Worm (Caenorhabditis elegans) whole organism, young adult: Measurements from ENCODE around the gene glb-14.

Source experiments
- B0261.1 ChIP-seq: sonication (generic microtip); optimal IDR thresholded peaks from 2 replicates; lab custom pipeline; 2016; ENCODE audit warnings: mild to moderate bottlenecking, missing genetic modification characterization, moderate library complexity, missing compliant biosample characterization
- B0336.3 ChIP-seq: fragments of 200-800 bp; sonication (Bioruptor generic); IDR thresholded peaks from 2 replicates; pipeline ENCODE4 v1.3.6; 2022; ENCODE audit warnings: missing genetic modification characterization, missing compliant biosample characterization
- D2030.7 ChIP-seq: fragments of 200-800 bp; sonication (Bioruptor generic); IDR thresholded peaks from 2 replicates; pipeline ENCODE4 v1.3.6; 2022; ENCODE audit warnings: missing genetic modification reagents, missing genetic modification characterization, missing compliant biosample characterization
- F37B4.10 ChIP-seq: fragments of 200-800 bp; sonication (Bioruptor generic); IDR thresholded peaks from 2 replicates; pipeline ENCODE4 v1.3.6; 2022; ENCODE audit warnings: missing genetic modification characterization, missing compliant biosample characterization
- F49E8.2 ChIP-seq: sonication (generic microtip); optimal IDR thresholded peaks from 3 replicates; lab custom pipeline; 2017; ENCODE audit warnings: missing genetic modification characterization, mild to moderate bottlenecking, missing compliant biosample characterization, antibody characterized with exemption, moderate library complexity; ENCODE audit not compliant: insufficient read depth
- F55B11.4 ChIP-seq: sonication (generic microtip); optimal IDR thresholded peaks from 2 replicates; lab custom pipeline; 2016; ENCODE audit warnings: missing compliant biosample characterization, missing genetic modification characterization, borderline replicate concordance; ENCODE audit not compliant: insufficient read depth
- F57A8.1 ChIP-seq: fragments of 200-800 bp; sonication (Bioruptor generic); optimal IDR thresholded peaks from 2 replicates; lab custom pipeline; 2018; ENCODE audit warnings: mild to moderate bottlenecking, missing genetic modification characterization, moderate library complexity, missing compliant biosample characterization
- F57C9.4 ChIP-seq: sonication (generic microtip); optimal IDR thresholded peaks from 2 replicates; lab custom pipeline; 2017; ENCODE audit warnings: mild to moderate bottlenecking, missing genetic modification characterization, missing compliant biosample characterization
- T07F8.4 ChIP-seq: sonication (generic microtip); optimal IDR thresholded peaks from 2 replicates; lab custom pipeline; 2016; ENCODE audit warnings: mild to moderate bottlenecking, missing genetic modification characterization, moderate library complexity, missing compliant biosample characterization
- Y79H2A.3 ChIP-seq: fragments of 200-800 bp; sonication (Bioruptor generic); conservative IDR thresholded peaks from 2 replicates; pipeline ENCODE4 v1.3.6; 2022; ENCODE audit warnings: missing genetic modification reagents, missing genetic modification characterization, missing compliant biosample characterization
- ZK185.1 ChIP-seq: sonication (generic microtip); optimal IDR thresholded peaks from 2 replicates; lab custom pipeline; 2016; ENCODE audit warnings: mild to moderate bottlenecking, missing genetic modification characterization, missing compliant biosample characterization; ENCODE audit not compliant: poor library complexity, severe bottlenecking
- ama-1 ChIP-seq, 3 experiments: fragments of 150-350 bp in 1 of 3; sonication (generic microtip) in 2 of 3; optimal IDR thresholded peaks; 2 replicates each; lab custom pipeline; 2014 to 2018; ENCODE audit warnings: missing biosample characterization in 2 of 3, missing genetic modification characterization in 2 of 3, missing genetic modification reagents in 2 of 3
- atf-7 ChIP-seq: sonication (generic microtip); optimal IDR thresholded peaks from 2 replicates; lab custom pipeline; 2017; ENCODE audit warnings: mild to moderate bottlenecking, missing genetic modification characterization, missing compliant biosample characterization
- attf-5 ChIP-seq: fragments of 200-800 bp; sonication (Bioruptor generic); optimal IDR thresholded peaks from 2 replicates; lab custom pipeline; 2018; ENCODE audit warnings: mild to moderate bottlenecking, missing genetic modification characterization, missing compliant biosample characterization
- bed-2 ChIP-seq: fragments of 200-800 bp; sonication (Bioruptor generic); IDR thresholded peaks from 2 replicates; pipeline ENCODE4 v1.3.6; 2022; ENCODE audit warnings: missing genetic modification reagents, missing genetic modification characterization, missing compliant biosample characterization
- ccch-3 ChIP-seq: fragments of 200-800 bp; sonication (Bioruptor generic); optimal IDR thresholded peaks from 2 replicates; lab custom pipeline; 2018; ENCODE audit warnings: mild to moderate bottlenecking, missing genetic modification characterization, missing compliant biosample characterization
- cebp-2 ChIP-seq: fragments of 200-800 bp; sonication (Bioruptor generic); IDR thresholded peaks from 2 replicates; pipeline ENCODE4 v1.3.6; 2022; ENCODE audit warnings: missing genetic modification characterization, missing compliant biosample characterization
- ceh-40 ChIP-seq: fragments of 200-800 bp; sonication (Bioruptor generic); IDR thresholded peaks from 2 replicates; pipeline ENCODE4 v1.3.6; 2022; ENCODE audit warnings: missing genetic modification characterization, missing compliant biosample characterization
- ceh-79 ChIP-seq: sonication (generic microtip); optimal IDR thresholded peaks from 2 replicates; lab custom pipeline; 2017; ENCODE audit warnings: mild to moderate bottlenecking, missing genetic modification characterization, missing compliant biosample characterization
- dpff-1 ChIP-seq: sonication (generic microtip); optimal IDR thresholded peaks from 2 replicates; lab custom pipeline; 2017; ENCODE audit warnings: mild to moderate bottlenecking, missing genetic modification characterization, missing compliant biosample characterization
- egl-18 ChIP-seq: fragments of 200-800 bp; sonication (Bioruptor generic); IDR thresholded peaks from 2 replicates; pipeline ENCODE4 v1.3.6; 2022; ENCODE audit warnings: missing genetic modification reagents, missing genetic modification characterization, missing compliant biosample characterization
- egrh-3 ChIP-seq: fragments of 200-800 bp; sonication (Bioruptor generic); IDR thresholded peaks from 2 replicates; pipeline ENCODE4 v1.3.6; 2022; ENCODE audit warnings: missing genetic modification reagents, missing genetic modification characterization, missing compliant biosample characterization
- ets-4 ChIP-seq: fragments of 200-800 bp; sonication (Bioruptor generic); optimal IDR thresholded peaks from 2 replicates; lab custom pipeline; 2018; ENCODE audit warnings: mild to moderate bottlenecking, missing genetic modification characterization, missing compliant biosample characterization
- fkh-3 ChIP-seq: sonication (generic microtip); optimal IDR thresholded peaks from 2 replicates; lab custom pipeline; 2016; ENCODE audit warnings: mild to moderate bottlenecking, missing genetic modification characterization, missing compliant biosample characterization
- hlh-12 ChIP-seq: sonication (generic microtip); optimal IDR thresholded peaks from 2 replicates; lab custom pipeline; 2016; ENCODE audit warnings: missing genetic modification characterization, missing compliant biosample characterization
- hmg-1.2 ChIP-seq: fragments of 200-800 bp; sonication (Bioruptor generic); IDR thresholded peaks from 2 replicates; pipeline ENCODE4 v1.3.6; 2022; ENCODE audit warnings: missing genetic modification reagents, missing genetic modification characterization, missing compliant biosample characterization
- hrde-1 ChIP-seq: sonication (generic microtip); optimal IDR thresholded peaks from 2 replicates; lab custom pipeline; 2016; ENCODE audit warnings: missing genetic modification characterization, mild to moderate bottlenecking, missing compliant biosample characterization, moderate library complexity, missing genotype, missing genetic modification reagents, borderline replicate concordance
- lin-26 ChIP-seq: fragments of 200-800 bp; sonication (Bioruptor generic); IDR thresholded peaks from 2 replicates; pipeline ENCODE4 v1.3.6; 2022; ENCODE audit warnings: missing genetic modification reagents, missing genetic modification characterization, missing compliant biosample characterization
- lin-40 ChIP-seq: sonication (generic microtip); optimal IDR thresholded peaks from 2 replicates; lab custom pipeline; 2016; ENCODE audit warnings: missing genetic modification characterization, mild to moderate bottlenecking, missing compliant biosample characterization, missing genotype, missing genetic modification reagents
- lsl-1 ChIP-seq: fragments of 200-800 bp; sonication (Bioruptor generic); optimal IDR thresholded peaks from 2 replicates; lab custom pipeline; 2018; ENCODE audit warnings: mild to moderate bottlenecking, missing genetic modification characterization, moderate library complexity, missing compliant biosample characterization
- lsy-27 ChIP-seq: sonication (generic microtip); optimal IDR thresholded peaks from 2 replicates; lab custom pipeline; 2017; ENCODE audit warnings: missing genetic modification characterization, mild to moderate bottlenecking, missing compliant biosample characterization, antibody characterized with exemption, missing genotype, borderline replicate concordance; ENCODE audit not compliant: insufficient read depth
- mcd-1 ChIP-seq: fragments of 200-800 bp; sonication (Bioruptor generic); IDR thresholded peaks from 2 replicates; pipeline ENCODE4 v1.3.6; 2022; ENCODE audit warnings: missing genetic modification reagents, missing genetic modification characterization, missing compliant biosample characterization
- mes-4 ChIP-seq: sonication (generic microtip); optimal IDR thresholded peaks from 2 replicates; lab custom pipeline; 2016; ENCODE audit warnings: missing genotype, missing genetic modification characterization, missing compliant biosample characterization
- nfya-1 ChIP-seq: sonication (generic microtip); optimal IDR thresholded peaks from 2 replicates; lab custom pipeline; 2017; ENCODE audit warnings: antibody characterized with exemption, missing compliant biosample characterization, missing genetic modification characterization, borderline replicate concordance; ENCODE audit not compliant: insufficient read depth
- nfyb-1 ChIP-seq: fragments of 200-800 bp; sonication (Bioruptor generic); IDR thresholded peaks from 2 replicates; pipeline ENCODE4 v1.3.6; 2022; ENCODE audit warnings: missing genetic modification reagents, missing genetic modification characterization, missing compliant biosample characterization
- nhr-90 ChIP-seq: sonication (generic microtip); optimal IDR thresholded peaks from 2 replicates; lab custom pipeline; 2016; ENCODE audit warnings: missing genotype, mild to moderate bottlenecking, missing genetic modification characterization, missing compliant biosample characterization
- pha-4 ChIP-seq: fragments of 150-350 bp; sonication (generic microtip); optimal IDR thresholded peaks from 2 replicates; lab custom pipeline; 2014; ENCODE audit warnings: missing biosample characterization, missing genetic modification reagents, missing genetic modification characterization
- rcor-1 ChIP-seq: fragments of 200-800 bp; sonication (Bioruptor generic); IDR thresholded peaks from 2 replicates; pipeline ENCODE4 v1.3.6; 2022; ENCODE audit warnings: missing genetic modification reagents, missing genetic modification characterization, missing compliant biosample characterization
- repo-1 ChIP-seq: sonication (generic microtip); optimal IDR thresholded peaks from 2 replicates; lab custom pipeline; 2017; ENCODE audit warnings: mild to moderate bottlenecking, missing genetic modification characterization, missing compliant biosample characterization
- rpc-1 ChIP-seq, 2 experiments: fragments of 150-350 bp in 1 of 2; sonication (generic microtip) in 1 of 2; optimal IDR thresholded peaks; 2 replicates each; lab custom pipeline; 2014 to 2018; ENCODE audit warnings: missing biosample characterization in 1 of 2, missing genetic modification characterization in 1 of 2, missing genetic modification reagents in 1 of 2, missing genotype in 1 of 2
- sea-2 ChIP-seq: fragments of 200-800 bp; sonication (Bioruptor generic); IDR thresholded peaks from 2 replicates; pipeline ENCODE4 v1.3.6; 2022; ENCODE audit warnings: missing genetic modification characterization, missing compliant biosample characterization
- snpc-4 ChIP-seq, 5 experiments: fragments of 150-350 bp in 1 of 5; sonication (generic microtip) in 4 of 5; optimal IDR thresholded peaks; 2 replicates each; lab custom pipeline; 2014 to 2018; ENCODE audit warnings: missing genetic modification characterization in 5 of 5, missing biosample characterization in 3 of 5, antibody characterized with exemption in 2 of 5, mild to moderate bottlenecking in 2 of 5, missing compliant biosample characterization in 2 of 5, missing genotype in 2 of 5, moderate library complexity in 2 of 5, missing genetic modification reagents in 1 of 5
- sptf-2 ChIP-seq: fragments of 200-800 bp; sonication (Bioruptor generic); optimal IDR thresholded peaks from 2 replicates; lab custom pipeline; 2018; ENCODE audit warnings: mild to moderate bottlenecking, missing genetic modification characterization, missing compliant biosample characterization
- tlf-1 ChIP-seq: fragments of 200-800 bp; sonication (Bioruptor generic); optimal IDR thresholded peaks from 2 replicates; lab custom pipeline; 2018; ENCODE audit warnings: mild to moderate bottlenecking, missing genetic modification characterization, missing compliant biosample characterization
- ztf-22 ChIP-seq: fragments of 200-800 bp; sonication (Bioruptor generic); optimal IDR thresholded peaks from 2 replicates; lab custom pipeline; 2018; ENCODE audit warnings: mild to moderate bottlenecking, missing genetic modification characterization, moderate library complexity, missing compliant biosample characterization
- ztf-25 ChIP-seq: fragments of 200-800 bp; sonication (Bioruptor generic); IDR thresholded peaks from 2 replicates; pipeline ENCODE4 v1.3.6; 2022; ENCODE audit warnings: missing genetic modification reagents, missing genetic modification characterization, missing compliant biosample characterization
- ztf-6 ChIP-seq: fragments of 200-800 bp; sonication (Bioruptor generic); IDR thresholded peaks from 2 replicates; pipeline ENCODE4 v1.3.6; 2022; ENCODE audit warnings: missing genetic modification reagents, missing genetic modification characterization, missing compliant biosample characterization

The glb-14 gene

ce11 chrV:15505068-15505467, 39.7 kb downstream of the glb-14 start (continued):
- TF ChIP-seq sptf-2 (no peak), ztf-22 (GFP tag; lab: Kevin White, UChicago) (no peak), F57A8.1 (GFP tag; lab: Kevin White, UChicago) (no peak), lin-26 (peak; percentile 85), bed-2 (GFP tag; lab: Robert Waterston, UW) (no peak), hrde-1 (tag; lab: Kevin White, UChicago) (no peak), cebp-2 (GFP tag; lab: Robert Waterston, UW) (no peak), B0261.1 (peak; percentile 85), F57C9.4 (no peak), rcor-1 (no peak), fkh-3 (tag; lab: Kevin White, UChicago) (no peak), ztf-25 (GFP tag; lab: Robert Waterston, UW) (no peak), attf-5 (peak; percentile 7), hlh-12 (no peak), ceh-40 (no peak), mcd-1 (GFP tag; lab: Robert Waterston, UW) (peak; percentile 56; the same call in 1 of the 2 replicates), nfya-1 (tag; lab: Kevin White, UChicago) (no peak), ZK185.1 (tag; lab: Kevin White, UChicago) (peak; percentile 24), D2030.7 (peak; percentile 75), lsl-1 (peak; percentile 36), repo-1 (tag; lab: Kevin White, UChicago) (no peak), F55B11.4 (tag; lab: Kevin White, UChicago) (no peak), lsy-27 (no peak), rpc-1 (optimal IDR thresholded peaks at IDR 0.05; lab: Kevin White, UChicago) (peak; percentile 76), rpc-1 (tag; optimal IDR thresholded peaks at IDR 0.05; lab: Kevin White, UChicago) (peak; percentile 83), ets-4 (GFP tag; lab: Kevin White, UChicago) (no peak), ama-1 (optimal IDR thresholded peaks at IDR 0.05; lab: Kevin White, UChicago) (no peak), ama-1 (GFP tag; optimal IDR thresholded peaks at IDR 0.05; lab: Kevin White, UChicago) (no peak), pha-4 (tag; lab: Kevin White, UChicago) (no peak), F49E8.2 (no peak), ceh-79 (tag; lab: Kevin White, UChicago) (no peak), F37B4.10 (GFP tag; lab: Robert Waterston, UW) (no peak), hmg-1.2 (peak; percentile 64), nhr-90 (tag; lab: Kevin White, UChicago) (peak; percentile 38), nfyb-1 (GFP tag; lab: Robert Waterston, UW) (0 out of 2 replicates have a peak, but pooled peaks have one; percentile 52), mes-4 (tag; lab: Kevin White, UChicago) (no peak), Y79H2A.3 (GFP tag; lab: Robert Waterston, UW) (no peak), ccch-3 (GFP tag; lab: Kevin White, UChicago) (no peak), egl-18 (GFP tag; lab: Robert Waterston, UW) (no peak), snpc-4 (GFP tag; optimal IDR thresholded peaks at IDR 0.05; lab: Kevin White, UChicago) (peak; percentile 75), snpc-4 (tag; optimal IDR thresholded peaks at IDR 0.05; lab: Kevin White, UChicago) (peak in 3 of 4 experiments; percentile 34 to 73 (median 41)), egrh-3 (GFP tag; lab: Robert Waterston, UW) (no peak), dpff-1 (tag; lab: Kevin White, UChicago) (no peak), B0336.3 (no peak), sea-2 (GFP tag; lab: Robert Waterston, UW) (no peak), T07F8.4 (tag; lab: Kevin White, UChicago) (no peak), ztf-6 (GFP tag; lab: Robert Waterston, UW) (no peak), tlf-1 (GFP tag; lab: Kevin White, UChicago) (no peak), lin-40 (tag; lab: Kevin White, UChicago) (no peak), atf-7 (tag; lab: Kevin White, UChicago) (no peak)
